Worm (Caenorhabditis elegans) whole organism, late embryonic: Measurements from ENCODE around the gene spe-44.

ENCODE experiments used
- F13H6.1 ChIP-seq: sonication (generic microtip); optimal IDR thresholded peaks from 2 replicates; lab custom pipeline; 2016; ENCODE audit warnings: missing genetic modification characterization, missing compliant biosample characterization
- ama-1 ChIP-seq: fragments of 150-350 bp; optimal IDR thresholded peaks from 2 replicates; lab custom pipeline; 2014
- dmd-4 ChIP-seq: sonication (generic microtip); optimal IDR thresholded peaks from 2 replicates; lab custom pipeline; 2016; ENCODE audit warnings: borderline replicate concordance, missing genetic modification characterization, missing compliant biosample characterization
- fkh-10 ChIP-seq: fragments of 150-350 bp; optimal IDR thresholded peaks from 2 replicates; lab custom pipeline; 2014; ENCODE audit warnings: missing biosample characterization, missing genetic modification reagents, missing genetic modification characterization
- pag-3 ChIP-seq: sonication (generic microtip); optimal IDR thresholded peaks from 2 replicates; lab custom pipeline; 2016; ENCODE audit warnings: missing compliant biosample characterization, missing genetic modification characterization, borderline replicate concordance
- pha-4 ChIP-seq: fragments of 150-350 bp; optimal IDR thresholded peaks from 2 replicates; lab custom pipeline; 2018; ENCODE audit warnings: missing biosample characterization, missing genetic modification reagents, missing genetic modification characterization
- sdc-2 ChIP-seq: sonication (generic microtip); optimal IDR thresholded peaks from 2 replicates; lab custom pipeline; 2016; ENCODE audit warnings: missing genotype, missing genetic modification characterization, missing compliant biosample characterization

ce11 chrIV:12435442-12435841 lies 18.6 kb downstream of the spe-44 start, which contains the start of gene irg-4:
- TF ChIP-seq pha-4 (tag; lab: Kevin White, UChicago): no peak
- no peak for TF ChIP-seq fkh-10 (GFP tag; lab: Kevin White, UChicago)
- no peak for TF ChIP-seq ama-1 (lab: Kevin White, UChicago)
- TF ChIP-seq F13H6.1 (tag; lab: Kevin White, UChicago): no peak
- TF ChIP-seq sdc-2 (tag; lab: Kevin White, UChicago): no peak
- no peak for TF ChIP-seq dmd-4
- no peak for TF ChIP-seq pag-3
